Worm (Caenorhabditis elegans) whole organism, L4 larva: Measurements from ENCODE around the gene ZK546.19.
A peak's percentile ranks its signal among the peaks of the same experiment; 100 is the strongest.

ENCODE experiments used
- D1046.2 ChIP-seq: fragments of 200-800 bp; sonication (Bioruptor generic); IDR thresholded peaks from 2 replicates; pipeline ENCODE4 v1.3.6; 2022; ENCODE audit warnings: missing genetic modification characterization, missing compliant biosample characterization
- F10B5.3 ChIP-seq: sonication (generic microtip); optimal IDR thresholded peaks from 2 replicates; lab custom pipeline; 2016; ENCODE audit warnings: mild to moderate bottlenecking, missing genetic modification characterization, missing compliant biosample characterization
- F44E2.7 ChIP-seq: fragments of 200-800 bp; sonication (Bioruptor generic); IDR thresholded peaks from 2 replicates; pipeline ENCODE4 v2.1.2; 2022; ENCODE audit warnings: missing genetic modification characterization, missing compliant biosample characterization
- F49E8.2 ChIP-seq: sonication (generic microtip); optimal IDR thresholded peaks from 2 replicates; lab custom pipeline; 2016; ENCODE audit warnings: missing compliant biosample characterization, mild to moderate bottlenecking, missing genetic modification characterization, borderline replicate concordance
- R02D3.7 ChIP-seq: fragments of 150-350 bp; sonication (generic microtip); optimal IDR thresholded peaks from 3 replicates; lab custom pipeline; 2014; ENCODE audit warnings: missing biosample characterization, missing genetic modification characterization
- T20F7.1 ChIP-seq: fragments of 200-800 bp; sonication (Bioruptor generic); optimal IDR thresholded peaks from 2 replicates; lab custom pipeline; 2018; ENCODE audit warnings: mild to moderate bottlenecking, missing genetic modification characterization, missing compliant biosample characterization
- T26A8.4 ChIP-seq: fragments of 200-800 bp; sonication (Bioruptor generic); IDR thresholded peaks from 2 replicates; pipeline ENCODE4 v1.3.6; 2022; ENCODE audit warnings: missing genetic modification characterization, missing compliant biosample characterization
- Y105C5A.15 ChIP-seq: fragments of 200-800 bp; sonication (Bioruptor generic); IDR thresholded peaks from 2 replicates; pipeline ENCODE4 v1.3.6; 2022; ENCODE audit warnings: missing genetic modification characterization, missing compliant biosample characterization
- Y48G9A.11 ChIP-seq: fragments of 200-800 bp; sonication (Bioruptor generic); IDR thresholded peaks from 2 replicates; pipeline ENCODE4 v1.3.6; 2022; ENCODE audit warnings: missing genetic modification reagents, missing genetic modification characterization, missing compliant biosample characterization
- ZK337.2 ChIP-seq: fragments of 200-800 bp; sonication (Bioruptor generic); IDR thresholded peaks from 2 replicates; pipeline ENCODE4 v1.3.6; 2022; ENCODE audit warnings: missing genetic modification reagents, missing genetic modification characterization, missing compliant biosample characterization
- ZK546.5 ChIP-seq, 2 experiments: sonication (generic microtip); optimal IDR thresholded peaks; 2 replicates each; lab custom pipeline; 2017; ENCODE audit warnings: missing biosample characterization in 2 of 2, missing genetic modification characterization in 2 of 2
- aha-1 ChIP-seq: fragments of 150-350 bp; peaks from one replicate; lab custom pipeline; 2014; ENCODE audit warnings: missing biosample characterization, missing genetic modification characterization
- ama-1 ChIP-seq: fragments of 150-350 bp; optimal IDR thresholded peaks from 2 replicates; lab custom pipeline; 2014; ENCODE audit warnings: inconsistent platforms, mixed read lengths
- ceh-20 ChIP-seq: fragments of 200-800 bp; sonication (Bioruptor generic); IDR thresholded peaks from 2 replicates; pipeline ENCODE4 v1.3.6; 2022; ENCODE audit warnings: missing genetic modification reagents, missing genetic modification characterization, missing compliant biosample characterization
- ceh-44 ChIP-seq: fragments of 200-800 bp; sonication (Bioruptor generic); IDR thresholded peaks from 2 replicates; pipeline ENCODE4 v1.3.6; 2022; ENCODE audit warnings: missing genetic modification reagents, missing genetic modification characterization, missing compliant biosample characterization
- ceh-82 ChIP-seq: sonication (generic microtip); optimal IDR thresholded peaks from 2 replicates; lab custom pipeline; 2017; ENCODE audit warnings: missing biosample characterization, missing genetic modification characterization
- ces-1 ChIP-seq: fragments of 150-350 bp; sonication (generic microtip); optimal IDR thresholded peaks from 4 replicates; lab custom pipeline; 2014; ENCODE audit warnings: missing biosample characterization, missing genetic modification reagents, missing genetic modification characterization
- daf-16 ChIP-seq, 3 experiments: sonication (generic microtip); optimal IDR thresholded peaks; 2 replicates each; lab custom pipeline; 2016 to 2017; ENCODE audit warnings: missing genetic modification characterization in 3 of 3, missing genetic modification reagents in 3 of 3, mild to moderate bottlenecking in 2 of 3, missing compliant biosample characterization in 2 of 3, missing biosample characterization in 1 of 3, moderate library complexity in 1 of 3
- daf-8 ChIP-seq: fragments of 200-800 bp; sonication (Bioruptor generic); IDR thresholded peaks from 2 replicates; pipeline ENCODE4 v1.3.6; 2022; ENCODE audit warnings: missing genetic modification characterization, missing compliant biosample characterization
- dve-1 ChIP-seq: sonication (generic microtip); optimal IDR thresholded peaks from 2 replicates; lab custom pipeline; 2017; ENCODE audit warnings: antibody characterized with exemption, mild to moderate bottlenecking, missing genetic modification characterization, missing compliant biosample characterization; ENCODE audit not compliant: insufficient read depth
- egl-27 ChIP-seq: sonication (generic microtip); optimal IDR thresholded peaks from 3 replicates; lab custom pipeline; 2017; ENCODE audit warnings: missing biosample characterization, missing genetic modification reagents, missing genetic modification characterization
- jun-1 ChIP-seq: fragments of 150-350 bp; optimal IDR thresholded peaks from 2 replicates; lab custom pipeline; 2014; ENCODE audit warnings: missing biosample characterization, missing genetic modification reagents, missing genetic modification characterization
- lin-29 ChIP-seq: fragments of 200-800 bp; sonication (Bioruptor generic); IDR thresholded peaks from 2 replicates; pipeline ENCODE4 v1.3.6; 2022; ENCODE audit warnings: missing genetic modification reagents, missing genetic modification characterization, missing compliant biosample characterization
- lin-38 ChIP-seq: fragments of 200-800 bp; sonication (Bioruptor generic); IDR thresholded peaks from 2 replicates; pipeline ENCODE4 v1.3.6; 2022; ENCODE audit warnings: missing genetic modification reagents, missing genetic modification characterization, missing compliant biosample characterization
- lin-39 ChIP-seq: fragments of 150-350 bp; optimal IDR thresholded peaks from 2 replicates; lab custom pipeline; 2014; ENCODE audit warnings: missing biosample characterization, missing genetic modification reagents, missing genetic modification characterization
- lsy-2 ChIP-seq, 2 experiments: fragments of 150-350 bp in 1 of 2; sonication (generic microtip) in 1 of 2; optimal IDR thresholded peaks; 2 replicates each; lab custom pipeline; 2014 to 2017; ENCODE audit warnings: missing biosample characterization in 2 of 2, missing genetic modification characterization in 2 of 2
- mes-2 ChIP-seq: sonication (generic microtip); optimal IDR thresholded peaks from 2 replicates; lab custom pipeline; 2016; ENCODE audit warnings: missing genotype, mild to moderate bottlenecking, missing genetic modification characterization, missing compliant biosample characterization; ENCODE audit not compliant: poor library complexity, severe bottlenecking
- nhr-10 ChIP-seq: fragments of 150-350 bp; optimal IDR thresholded peaks from 2 replicates; lab custom pipeline; 2014; ENCODE audit warnings: missing biosample characterization, missing genetic modification characterization
- nhr-11 ChIP-seq: fragments of 150-350 bp; optimal IDR thresholded peaks from 2 replicates; lab custom pipeline; 2014; ENCODE audit warnings: missing biosample characterization, missing genetic modification characterization
- nhr-25 ChIP-seq: sonication (generic microtip); optimal IDR thresholded peaks from 2 replicates; lab custom pipeline; 2017; ENCODE audit warnings: missing genetic modification characterization, mild to moderate bottlenecking, missing compliant biosample characterization, antibody characterized with exemption, moderate library complexity, borderline replicate concordance; ENCODE audit not compliant: insufficient read depth
- nhr-41 ChIP-seq: fragments of 200-800 bp; sonication (Bioruptor generic); IDR thresholded peaks from 2 replicates; pipeline ENCODE4 v1.3.6; 2022; ENCODE audit warnings: missing genetic modification reagents, missing genetic modification characterization, missing compliant biosample characterization
- nhr-48 ChIP-seq: sonication (generic microtip); optimal IDR thresholded peaks from 2 replicates; lab custom pipeline; 2016; ENCODE audit warnings: mild to moderate bottlenecking, missing genetic modification characterization, missing compliant biosample characterization
- nhr-6 ChIP-seq: fragments of 150-350 bp; optimal IDR thresholded peaks from 2 replicates; lab custom pipeline; 2014; ENCODE audit warnings: missing biosample characterization, missing genetic modification characterization
- pha-4 ChIP-seq, 2 experiments: fragments of 150-350 bp in 1 of 2; fragments of 200-800 bp in 1 of 2; sonication (Bioruptor generic) in 1 of 2; IDR thresholded peaks in 1 of 2; optimal IDR thresholded peaks in 1 of 2; 2 replicates each; pipeline versions ENCODE4 v1.3.6 to Lab custom; 2014 to 2022; ENCODE audit warnings: missing genetic modification characterization in 2 of 2, missing genetic modification reagents in 2 of 2, missing biosample characterization in 1 of 2, missing compliant biosample characterization in 1 of 2
- rbr-2 ChIP-seq: sonication (generic microtip); optimal IDR thresholded peaks from 2 replicates; lab custom pipeline; 2016; ENCODE audit warnings: missing genotype, missing genetic modification characterization, missing compliant biosample characterization
- snpc-1.2 ChIP-seq: fragments of 200-800 bp; sonication (Bioruptor generic); IDR thresholded peaks from 2 replicates; pipeline ENCODE4 v1.3.6; 2022; ENCODE audit warnings: missing genetic modification reagents, missing genetic modification characterization, missing compliant biosample characterization
- spr-1 ChIP-seq: sonication (generic microtip); optimal IDR thresholded peaks from 2 replicates; lab custom pipeline; 2016; ENCODE audit warnings: mild to moderate bottlenecking, missing genetic modification characterization, missing compliant biosample characterization
- tag-97 ChIP-seq: fragments of 200-800 bp; sonication (Bioruptor generic); IDR thresholded peaks from 2 replicates; pipeline ENCODE4 v1.3.6; 2022; ENCODE audit warnings: missing genetic modification characterization, missing compliant biosample characterization
- unc-39 ChIP-seq: sonication (generic microtip); optimal IDR thresholded peaks from 2 replicates; lab custom pipeline; 2017; ENCODE audit warnings: missing biosample characterization, missing genetic modification characterization
- unc-62 ChIP-seq, 3 experiments: fragments of 150-350 bp in 1 of 3; sonication (generic microtip); optimal IDR thresholded peaks in 2 of 3; peaks in 1 of 3; 1 replicate in 1 of 3; 2 replicates in 2 of 3; lab custom pipeline; 2014 to 2017; ENCODE audit warnings: missing biosample characterization in 3 of 3, missing genetic modification characterization in 3 of 3, missing genetic modification reagents in 3 of 3, missing genotype in 1 of 3
- ztf-7 ChIP-seq: fragments of 150-350 bp; optimal IDR thresholded peaks from 2 replicates; lab custom pipeline; 2014; ENCODE audit warnings: missing biosample characterization, missing genetic modification characterization

Gene ZK546.19

ce11 chrII:4943849-4944248 is 2.3 kb downstream of the ZK546.19 start, which contains the start of gene mdt-4:
mdt-4 (minus strand) TSS chrII:4943949.
- TF ChIP-seq nhr-10 (no peak), T20F7.1 (GFP tag; lab: Kevin White, UChicago) (peak; percentile 31), lin-38 (GFP tag; lab: Robert Waterston, UW) (peak; percentile 18; the same call in 1 of the 2 replicates)

- TF ChIP-seq lsy-2 (tag; optimal IDR thresholded peaks at IDR 0.05; lab: Kevin White, UChicago), result peak in 1 of 2 experiments; percentile 41
- no peak for TF ChIP-seq D1046.2
- TF ChIP-seq aha-1 (tag; lab: Kevin White, UChicago), result peak; percentile 84
- no peak for TF ChIP-seq R02D3.7 (tag; lab: Kevin White, UChicago)
- peak; percentile 90 for TF ChIP-seq T20F7.1 (GFP tag; lab: Kevin White, UChicago)
These were observed 4.2 kb downstream of the ZK546.19 start, which contains the start of the genes gldi-11 and ZK546.2 for ce11 chrII:4945695-4946094. gldi-11 (minus strand) TSS chrII:4945789. ZK546.2 (plus strand) TSS chrII:4946027.

ce11 chrII:4946775-4947174 is 5.2 kb downstream of the ZK546.19 start:
- TF ChIP-seq ZK546.5 (tag; optimal IDR thresholded peaks at IDR 0.05; lab: Kevin White, UChicago), result no peak
- no peak for TF ChIP-seq nhr-48 (tag; lab: Kevin White, UChicago)
- peak; percentile 64 for TF ChIP-seq nhr-6
- no peak for TF ChIP-seq F44E2.7 (GFP tag; lab: Robert Waterston, UW)
- TF ChIP-seq daf-16 (GFP tag; optimal IDR thresholded peaks at IDR 0.05; lab: Kevin White, UChicago), result no peak
- no peak for TF ChIP-seq daf-16 (tag; optimal IDR thresholded peaks at IDR 0.05; lab: Kevin White, UChicago)
- TF ChIP-seq tag-97 (GFP tag; lab: Robert Waterston, UW), result no peak
- TF ChIP-seq jun-1 (tag; lab: Kevin White, UChicago), result no peak
- TF ChIP-seq ztf-7 (tag; lab: Kevin White, UChicago), result no peak
- TF ChIP-seq ama-1 (lab: Kevin White, UChicago), result no peak
- TF ChIP-seq aha-1 (tag; lab: Kevin White, UChicago), result no peak
- no peak for TF ChIP-seq F49E8.2 (tag; lab: Kevin White, UChicago)
- TF ChIP-seq dve-1, result peak; percentile 17
- TF ChIP-seq lin-29, result no peak
- TF ChIP-seq T20F7.1 (GFP tag; lab: Kevin White, UChicago), result peak; percentile 70
- no peak for TF ChIP-seq pha-4 (GFP tag; IDR thresholded peaks at IDR 0.05; lab: Robert Waterston, UW)
- no peak for TF ChIP-seq pha-4 (tag; optimal IDR thresholded peaks at IDR 0.05; lab: Kevin White, UChicago)
- no peak for TF ChIP-seq nhr-41 (GFP tag; lab: Robert Waterston, UW)
- TF ChIP-seq ceh-82 (tag; lab: Kevin White, UChicago), result no peak
- TF ChIP-seq egl-27 (tag; lab: Kevin White, UChicago), result no peak
- TF ChIP-seq rbr-2 (tag; lab: Kevin White, UChicago), result no peak
- TF ChIP-seq unc-39 (tag; lab: Kevin White, UChicago), result no peak
- no peak for TF ChIP-seq ces-1 (GFP tag; lab: Kevin White, UChicago)
- no peak for TF ChIP-seq unc-62 (GFP tag; optimal IDR thresholded peaks at IDR 0.05 in 1 of 2; lab: Kevin White, UChicago)
- no peak for TF ChIP-seq unc-62 (tag; optimal IDR thresholded peaks at IDR 0.05; lab: Kevin White, UChicago)
- TF ChIP-seq nhr-10, result no peak
- no peak for TF ChIP-seq spr-1
- peak in 1 of 2 experiments; percentile 38 for TF ChIP-seq lsy-2 (tag; optimal IDR thresholded peaks at IDR 0.05; lab: Kevin White, UChicago)
- no peak for TF ChIP-seq Y105C5A.15 (GFP tag; lab: Robert Waterston, UW)
- no peak for TF ChIP-seq lin-38 (GFP tag; lab: Robert Waterston, UW)
- no peak for TF ChIP-seq daf-8 (GFP tag; lab: Robert Waterston, UW)
- peak; percentile 17 for TF ChIP-seq mes-2 (tag; lab: Kevin White, UChicago)
- TF ChIP-seq ZK337.2 (GFP tag; lab: Robert Waterston, UW), result no peak
- TF ChIP-seq ceh-44 (GFP tag; lab: Robert Waterston, UW), result no peak
- TF ChIP-seq Y48G9A.11 (GFP tag; lab: Robert Waterston, UW), result no peak
- TF ChIP-seq lin-39 (tag; lab: Kevin White, UChicago), result no peak
- no peak for TF ChIP-seq nhr-11
- TF ChIP-seq snpc-1.2 (GFP tag; lab: Robert Waterston, UW), result no peak
- no peak for TF ChIP-seq D1046.2
- no peak for TF ChIP-seq F10B5.3 (tag; lab: Kevin White, UChicago)
- TF ChIP-seq nhr-25 (tag; lab: Kevin White, UChicago), result no peak
- no peak for TF ChIP-seq T26A8.4 (GFP tag; lab: Robert Waterston, UW)
- no peak for TF ChIP-seq ceh-20
